Fruit fly (Drosophila melanogaster): ENCODE results near the gene CG31371.

Gene CG31371

dm6 chr3R:30531129-30531708, 27.9 kb upstream of the CG31371 start (continued):
- no peak for TF ChIP-seq HmgD (GFP tag; optimal IDR thresholded peaks at IDR 0.05)
- peak; percentile 5 for TF ChIP-seq bcd (GFP tag; optimal IDR thresholded peaks at IDR 0.05)
- no peak for TF ChIP-seq CG17802 (tag; optimal IDR thresholded peaks at IDR 0.05)
- no peak for TF ChIP-seq NC2β (GFP tag; optimal IDR thresholded peaks at IDR 0.05)
- TF ChIP-seq lola (GFP tag; optimal IDR thresholded peaks at IDR 0.05): no peak
- peak; percentile 47 for TF ChIP-seq CG2678 (tag; optimal IDR thresholded peaks at IDR 0.05)
- TF ChIP-seq CG2875 (GFP tag; optimal IDR thresholded peaks at IDR 0.05): no peak
- no peak for TF ChIP-seq E2f1 (GFP tag; IDR thresholded peaks at IDR 0.05)
- TF ChIP-seq CG15479 (GFP tag; optimal IDR thresholded peaks at IDR 0.05): no peak
- TF ChIP-seq YL-1 (GFP tag; optimal IDR thresholded peaks at IDR 0.05): no peak
- no peak for TF ChIP-seq Six4 (GFP tag; optimal IDR thresholded peaks at IDR 0.05)
- TF ChIP-seq Atf3 (GFP tag; optimal IDR thresholded peaks at IDR 0.05): no peak
- no peak for TF ChIP-seq crp (GFP tag; optimal IDR thresholded peaks at IDR 0.05)
- no peak for TF ChIP-seq kni (GFP tag; optimal IDR thresholded peaks at IDR 0.05)
- TF ChIP-seq nmo (GFP tag; optimal IDR thresholded peaks at IDR 0.05): peak; percentile 32
- TF ChIP-seq dati (GFP tag; IDR thresholded peaks at IDR 0.05): no peak
- TF ChIP-seq CG14441 (GFP tag; IDR thresholded peaks at IDR 0.05): 0 out of 2 replicates have a peak, but pooled peaks have one; percentile 10
- peak; percentile 53; the same call in 2 of the 3 replicates for TF ChIP-seq CG17361 (GFP tag; IDR thresholded peaks at IDR 0.05)
- TF ChIP-seq lov (optimal IDR thresholded peaks at IDR 0.05): no peak
- no peak for TF ChIP-seq lov (GFP tag; IDR thresholded peaks at IDR 0.05)
- TF ChIP-seq CG14710 (tag; optimal IDR thresholded peaks at IDR 0.05): peak; percentile 6
- TF ChIP-seq Blimp-1 (GFP tag; optimal IDR thresholded peaks at IDR 0.05): no peak
- peak; percentile 40 for TF ChIP-seq phol (tag; optimal IDR thresholded peaks at IDR 0.05)
- no peak for TF ChIP-seq Nf-YB (GFP tag; optimal IDR thresholded peaks at IDR 0.05)
- no peak for TF ChIP-seq psq (GFP tag; optimal IDR thresholded peaks at IDR 0.05)
- no peak for TF ChIP-seq Hand (GFP tag; optimal IDR thresholded peaks at IDR 0.05)
- no peak for TF ChIP-seq CG42726 (GFP tag; IDR thresholded peaks at IDR 0.05; ENCODE audit: partially characterized antibody)
- TF ChIP-seq CG33557 (GFP tag; optimal IDR thresholded peaks at IDR 0.05): no peak
- no peak for TF ChIP-seq Trl (optimal IDR thresholded peaks at IDR 0.05)
- TF ChIP-seq Trl (GFP tag; optimal IDR thresholded peaks at IDR 0.05): no peak
- no peak for TF ChIP-seq toy (GFP tag; IDR thresholded peaks at IDR 0.05)
- no peak for TF ChIP-seq pros (GFP tag; optimal IDR thresholded peaks at IDR 0.05)
- TF ChIP-seq Poxn (GFP tag; IDR thresholded peaks at IDR 0.05): no peak
- no peak for TF ChIP-seq dimm (GFP tag; IDR thresholded peaks at IDR 0.05)
- TF ChIP-seq Sox100B (GFP tag; optimal IDR thresholded peaks at IDR 0.05): peak; percentile 20

- TF ChIP-seq bsh (GFP tag; optimal IDR thresholded peaks at IDR 0.05) (peak in 1 of 2 experiments; percentile 29), lab (GFP tag; optimal IDR thresholded peaks at IDR 0.05) (peak; percentile 9), CG12104 (GFP tag; optimal IDR thresholded peaks at IDR 0.05) (no peak), CG2712 (tag; optimal IDR thresholded peaks at IDR 0.05) (peak; percentile 6), CG1602 (GFP tag; optimal IDR thresholded peaks at IDR 0.05) (no peak), CG11695 (GFP tag; IDR thresholded peaks at IDR 0.05) (0 out of 3 replicates have a peak, but pooled peaks have one; percentile 10), ato (GFP tag; IDR thresholded peaks at IDR 0.05; ENCODE audit: partially characterized antibody) (no peak), eyg (GFP tag; optimal IDR thresholded peaks at IDR 0.05) (no peak), CG12391 (tag; optimal IDR thresholded peaks at IDR 0.05) (peak; percentile 19), gem (tag; optimal IDR thresholded peaks at IDR 0.05) (peak; percentile 28), Med (GFP tag) (peak; percentile 48), wdn (GFP tag; IDR thresholded peaks at IDR 0.05) (no peak), CG11504 (tag; optimal IDR thresholded peaks at IDR 0.05) (peak; percentile 19), vvl (GFP tag; IDR thresholded peaks at IDR 0.05) (peak; percentile 20; the same call in 1 of the 2 replicates), dmrt99B (tag; optimal IDR thresholded peaks at IDR 0.05) (peak; percentile 2), Abd-B (GFP tag; optimal IDR thresholded peaks at IDR 0.05) (no peak)
Observed at dm6 chr3R:30529570-30529969, 26.3 kb upstream of the CG31371 start.

Measured in whole organism, embryonic.